Fruit fly (Drosophila melanogaster): ENCODE data around the gene CG18749.

The CG18749 gene

dm6 chr3R:8233864-8234263 lies 10.0 kb upstream of the CG18749 start (continued):
- TF ChIP-seq Sox102F (GFP tag; optimal IDR thresholded peaks at IDR 0.05) (peak; percentile 44), CG6808 (GFP tag; optimal IDR thresholded peaks at IDR 0.05) (no peak), fkh (GFP tag; optimal IDR thresholded peaks at IDR 0.05) (no peak), CG32006 (GFP tag; optimal IDR thresholded peaks at IDR 0.05) (peak; percentile 90), net (GFP tag; optimal IDR thresholded peaks at IDR 0.05) (peak; percentile 79), CG9139 (GFP tag; optimal IDR thresholded peaks at IDR 0.05) (no peak), svp (GFP tag) (no peak), CG3919 (GFP tag; optimal IDR thresholded peaks at IDR 0.05) (no peak)

DNA sequence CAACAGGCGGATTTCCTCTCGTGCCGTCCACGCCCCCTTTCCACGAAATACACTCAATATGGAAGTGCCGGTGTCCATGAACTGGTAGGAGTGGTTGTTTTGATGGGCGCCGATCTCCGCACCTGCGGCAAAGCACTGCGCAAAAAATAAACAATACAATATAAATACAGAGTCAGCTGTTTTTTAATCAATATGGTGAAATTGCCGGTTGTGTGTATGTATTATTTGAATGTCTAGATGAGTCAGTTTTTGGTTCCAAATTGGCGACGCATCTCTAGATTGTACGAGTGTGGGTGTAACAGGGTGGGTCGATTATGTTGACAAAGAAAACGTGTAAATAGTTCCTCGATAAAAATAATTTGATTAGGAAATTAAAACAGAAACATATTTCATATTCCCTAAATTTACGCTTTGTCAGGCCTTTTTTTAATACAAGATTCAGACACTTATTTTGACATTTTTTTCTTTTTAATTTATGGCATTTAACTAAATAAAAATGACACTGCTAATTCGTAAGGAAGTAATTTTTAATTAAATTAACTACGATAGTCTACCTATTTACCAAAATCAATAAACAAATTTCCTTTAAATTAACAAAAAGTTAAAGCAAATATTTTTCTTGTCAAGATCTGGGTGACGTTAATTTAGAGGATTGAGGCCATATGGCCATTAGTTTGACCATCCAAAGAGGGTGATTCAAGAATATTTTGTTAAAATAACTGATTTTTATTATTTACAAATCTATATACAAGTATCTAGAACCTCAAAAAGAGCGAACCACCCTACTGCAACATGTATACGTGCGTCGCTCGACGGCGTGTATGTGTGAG lies 4.2 kb upstream of the CG18749 start:
- TF ChIP-seq fd85E (GFP tag; optimal IDR thresholded peaks at IDR 0.05): peak; percentile 69
- TF ChIP-seq CG8319 (GFP tag; optimal IDR thresholded peaks at IDR 0.05): peak; percentile 79
- TF ChIP-seq CG6792 (GFP tag; optimal IDR thresholded peaks at IDR 0.05): peak; percentile 86
- peak; percentile 74 for TF ChIP-seq CG6163 (GFP tag; IDR thresholded peaks at IDR 0.05)
- peak; percentile 75 for TF ChIP-seq cyc (GFP tag; optimal IDR thresholded peaks at IDR 0.05)
- TF ChIP-seq OdsH (GFP tag; optimal IDR thresholded peaks at IDR 0.05): peak; percentile 90
- peak; percentile 40; the same call in 1 of the 2 replicates for TF ChIP-seq CG11294 (GFP tag; IDR thresholded peaks at IDR 0.05)
- TF ChIP-seq lz (GFP tag; optimal IDR thresholded peaks at IDR 0.05): peak; percentile 89
- TF ChIP-seq Blimp-1 (GFP tag; optimal IDR thresholded peaks at IDR 0.05): peak; percentile 79
- peak; percentile 72 for TF ChIP-seq eg (GFP tag; IDR thresholded peaks at IDR 0.05)
- peak; percentile 73 for TF ChIP-seq dac (GFP tag; optimal IDR thresholded peaks at IDR 0.05)
- TF ChIP-seq CG6276 (GFP tag; optimal IDR thresholded peaks at IDR 0.05): peak; percentile 94
- peak; percentile 52 to 97 for TF ChIP-seq salr (GFP tag; optimal IDR thresholded peaks at IDR 0.05)
- peak; percentile 88 for TF ChIP-seq CG4318 (GFP tag; optimal IDR thresholded peaks at IDR 0.05)
- TF ChIP-seq CG11902 (GFP tag; optimal IDR thresholded peaks at IDR 0.05): peak; percentile 69
- TF ChIP-seq Hr4 (GFP tag; optimal IDR thresholded peaks at IDR 0.05): peak; percentile 90
- peak; percentile 97 for TF ChIP-seq svp (GFP tag)
- TF ChIP-seq CG11762 (GFP tag; optimal IDR thresholded peaks at IDR 0.05; ENCODE audit: insufficient read depth): peak; percentile 83
- peak; percentile 86 for TF ChIP-seq CG8119 (GFP tag; IDR thresholded peaks at IDR 0.05)
- TF ChIP-seq Ets96B (tag; optimal IDR thresholded peaks at IDR 0.05): peak; percentile 84
- TF ChIP-seq Hr39 (GFP tag; optimal IDR thresholded peaks at IDR 0.05): peak; percentile 83
- TF ChIP-seq Sox102F (GFP tag; optimal IDR thresholded peaks at IDR 0.05): peak; percentile 89
- TF ChIP-seq pdm3 (GFP tag; optimal IDR thresholded peaks at IDR 0.05): peak; percentile 89
- peak; percentile 69 for TF ChIP-seq CG6854 (GFP tag; optimal IDR thresholded peaks at IDR 0.05)
- TF ChIP-seq CG16779 (tag; optimal IDR thresholded peaks at IDR 0.05): peak; percentile 88
- TF ChIP-seq achi (GFP tag; optimal IDR thresholded peaks at IDR 0.05): peak; percentile 90
- peak; percentile 83 to 89 for TF ChIP-seq ss (GFP tag; optimal IDR thresholded peaks at IDR 0.05)
- peak; percentile 91 for TF ChIP-seq CG3919 (GFP tag; optimal IDR thresholded peaks at IDR 0.05)
- TF ChIP-seq Eip78C (GFP tag): peak; percentile 99
- TF ChIP-seq CG7368 (GFP tag; optimal IDR thresholded peaks at IDR 0.05): peak; percentile 77
- peak; percentile 88 for TF ChIP-seq CG8632 (GFP tag; optimal IDR thresholded peaks at IDR 0.05)
- peak; percentile 85 for TF ChIP-seq CG31627 (GFP tag; optimal IDR thresholded peaks at IDR 0.05)
- peak; percentile 61 for TF ChIP-seq CG9139 (GFP tag; optimal IDR thresholded peaks at IDR 0.05)
- TF ChIP-seq CG15336 (GFP tag; IDR thresholded peaks at IDR 0.05): peak; percentile 76
- peak; percentile 90 for TF ChIP-seq CG10631 (GFP tag; optimal IDR thresholded peaks at IDR 0.05)
- TF ChIP-seq Gug (GFP tag; IDR thresholded peaks at IDR 0.05): peak; percentile 43
- peak; percentile 92 for TF ChIP-seq topi (GFP tag; optimal IDR thresholded peaks at IDR 0.05)
- peak; percentile 68 for TF ChIP-seq Ets21C (GFP tag; optimal IDR thresholded peaks at IDR 0.05)
- TF ChIP-seq spab (GFP tag; optimal IDR thresholded peaks at IDR 0.05): peak; percentile 84
- peak; percentile 81 for TF ChIP-seq CG10669 (GFP tag; optimal IDR thresholded peaks at IDR 0.05)
- peak; percentile 95 for TF ChIP-seq esn (GFP tag; optimal IDR thresholded peaks at IDR 0.05)
- TF ChIP-seq Sox14 (GFP tag; optimal IDR thresholded peaks at IDR 0.05): peak; percentile 86
- peak; percentile 88 for TF ChIP-seq fkh (GFP tag; optimal IDR thresholded peaks at IDR 0.05)
- peak; percentile 90 for TF ChIP-seq CG6808 (GFP tag; optimal IDR thresholded peaks at IDR 0.05)
- TF ChIP-seq fd59A (GFP tag; optimal IDR thresholded peaks at IDR 0.05): peak; percentile 83
